Worm (Caenorhabditis elegans): Measurements from ENCODE around the gene Y97E10AR.2.

ce11 chrV:8040247-8041084 lies 44.5 kb downstream of the Y97E10AR.2 start:
- TF ChIP-seq ztf-18 (tag; optimal IDR thresholded peaks at IDR 0.05) (no peak), attf-6 (GFP tag; IDR thresholded peaks at IDR 0.05) (no peak)
